Worm (Caenorhabditis elegans) whole organism, L3 larva: ENCODE data around the gene R102.1.

ENCODE experiments used
- R02D3.7 ChIP-seq: fragments of 150-350 bp; optimal IDR thresholded peaks from 2 replicates; lab custom pipeline; 2014; ENCODE audit warnings: missing biosample characterization, missing genetic modification characterization
- aly-2 ChIP-seq: fragments of 150-350 bp; optimal IDR thresholded peaks from 2 replicates; lab custom pipeline; 2014; ENCODE audit warnings: missing biosample characterization, missing genetic modification characterization
- ama-1 ChIP-seq: fragments of 150-350 bp; optimal IDR thresholded peaks from 2 replicates; lab custom pipeline; 2018
- ceh-16 ChIP-seq: sonication (generic microtip); optimal IDR thresholded peaks from 2 replicates; lab custom pipeline; 2017; ENCODE audit warnings: missing biosample characterization, missing genetic modification characterization
- ceh-82 ChIP-seq: fragments of 150-350 bp; optimal IDR thresholded peaks from 2 replicates; lab custom pipeline; 2014; ENCODE audit warnings: missing biosample characterization, missing genetic modification characterization
- ceh-9 ChIP-seq: sonication (generic microtip); optimal IDR thresholded peaks from 2 replicates; lab custom pipeline; 2018; ENCODE audit warnings: missing biosample characterization, missing genetic modification characterization
- daf-12 ChIP-seq: fragments of 150-350 bp; optimal IDR thresholded peaks from 2 replicates; lab custom pipeline; 2014; ENCODE audit warnings: missing biosample characterization, missing genetic modification reagents, missing genetic modification characterization
- egl-27 ChIP-seq: sonication (generic microtip); optimal IDR thresholded peaks from 4 replicates; lab custom pipeline; 2017; ENCODE audit warnings: missing biosample characterization, missing genetic modification reagents, missing genetic modification characterization
- egl-5 ChIP-seq: fragments of 150-350 bp; optimal IDR thresholded peaks from 2 replicates; lab custom pipeline; 2017; ENCODE audit warnings: missing biosample characterization, missing genetic modification reagents, missing genetic modification characterization, inconsistent platforms
- elt-2 ChIP-seq: sonication (generic microtip); optimal IDR thresholded peaks from 2 replicates; lab custom pipeline; 2016; ENCODE audit warnings: missing genetic modification reagents, mild to moderate bottlenecking, missing genetic modification characterization, missing compliant biosample characterization
- eor-1 ChIP-seq, 2 experiments: fragments of 150-350 bp; optimal IDR thresholded peaks; 2 replicates each; lab custom pipeline; 2014 to 2018; ENCODE audit warnings: missing biosample characterization in 2 of 2, missing genetic modification characterization in 2 of 2
- fkh-10 ChIP-seq: sonication (generic microtip); optimal IDR thresholded peaks from 2 replicates; lab custom pipeline; 2017; ENCODE audit warnings: missing biosample characterization, missing genetic modification reagents, missing genetic modification characterization
- fos-1 ChIP-seq: fragments of 150-350 bp; optimal IDR thresholded peaks from 2 replicates; lab custom pipeline; 2014; ENCODE audit warnings: missing biosample characterization, missing genetic modification characterization
- hmg-11 ChIP-seq: sonication (generic microtip); optimal IDR thresholded peaks from 2 replicates; lab custom pipeline; 2016; ENCODE audit warnings: missing genetic modification characterization, missing compliant biosample characterization
- lin-15B ChIP-seq: fragments of 150-350 bp; optimal IDR thresholded peaks from 2 replicates; lab custom pipeline; 2014; ENCODE audit warnings: missing biosample characterization, missing genetic modification characterization
- lin-39 ChIP-seq: fragments of 150-350 bp; optimal IDR thresholded peaks from 2 replicates; lab custom pipeline; 2018; ENCODE audit warnings: missing biosample characterization, missing genetic modification reagents, missing genetic modification characterization
- mdl-1 ChIP-seq: fragments of 150-350 bp; optimal IDR thresholded peaks from 2 replicates; lab custom pipeline; 2014; ENCODE audit warnings: missing biosample characterization, missing genetic modification characterization
- nfya-1 ChIP-seq: sonication (generic microtip); optimal IDR thresholded peaks from 2 replicates; lab custom pipeline; 2017; ENCODE audit warnings: missing genetic modification characterization, mild to moderate bottlenecking, missing compliant biosample characterization, antibody characterized with exemption, moderate library complexity; ENCODE audit not compliant: insufficient read depth
- nhr-11 ChIP-seq: fragments of 150-350 bp; optimal IDR thresholded peaks from 2 replicates; lab custom pipeline; 2014; ENCODE audit warnings: missing biosample characterization, missing genetic modification characterization
- nhr-25 ChIP-seq: sonication (generic microtip); optimal IDR thresholded peaks from 2 replicates; lab custom pipeline; 2017; ENCODE audit warnings: missing biosample characterization, missing genetic modification characterization
- nhr-28 ChIP-seq: fragments of 150-350 bp; optimal IDR thresholded peaks from 2 replicates; lab custom pipeline; 2014; ENCODE audit warnings: missing biosample characterization, missing genetic modification characterization
- nhr-43 ChIP-seq: sonication (generic microtip); optimal IDR thresholded peaks from 2 replicates; lab custom pipeline; 2016; ENCODE audit warnings: mild to moderate bottlenecking, missing genetic modification characterization, missing compliant biosample characterization; ENCODE audit not compliant: poor library complexity, severe bottlenecking
- nhr-67 ChIP-seq: fragments of 150-350 bp; optimal IDR thresholded peaks from 2 replicates; lab custom pipeline; 2014; ENCODE audit warnings: missing biosample characterization, missing genetic modification characterization
- nhr-76 ChIP-seq: fragments of 150-350 bp; sonication (generic microtip); optimal IDR thresholded peaks from 5 replicates; lab custom pipeline; 2014; ENCODE audit warnings: missing biosample characterization, missing genetic modification characterization
- pha-4 ChIP-seq: fragments of 150-350 bp; optimal IDR thresholded peaks from 2 replicates; lab custom pipeline; 2014; ENCODE audit warnings: missing biosample characterization, missing genetic modification reagents, missing genetic modification characterization
- pqm-1 ChIP-seq: fragments of 150-350 bp; optimal IDR thresholded peaks from 2 replicates; lab custom pipeline; 2017; ENCODE audit warnings: missing biosample characterization, missing genetic modification characterization, inconsistent platforms
- sea-2 ChIP-seq: fragments of 150-350 bp; sonication (generic microtip); optimal IDR thresholded peaks from 4 replicates; lab custom pipeline; 2014; ENCODE audit warnings: missing biosample characterization, missing genetic modification reagents, missing genetic modification characterization
- skn-1 ChIP-seq: fragments of 150-350 bp; optimal IDR thresholded peaks from 2 replicates; lab custom pipeline; 2014; ENCODE audit warnings: missing biosample characterization, missing genetic modification characterization
- snpc-4 ChIP-seq: fragments of 150-350 bp; optimal IDR thresholded peaks from 2 replicates; lab custom pipeline; 2014; ENCODE audit warnings: missing biosample characterization, missing genetic modification characterization
- tbx-2 ChIP-seq: sonication (generic microtip); optimal IDR thresholded peaks from 2 replicates; lab custom pipeline; 2016; ENCODE audit warnings: mild to moderate bottlenecking, missing genetic modification characterization, missing compliant biosample characterization
- unc-39 ChIP-seq: sonication (generic microtip); optimal IDR thresholded peaks from 4 replicates; lab custom pipeline; 2017; ENCODE audit warnings: missing biosample characterization, missing genetic modification characterization
- unc-62 ChIP-seq: fragments of 150-350 bp; sonication (generic microtip); optimal IDR thresholded peaks from 4 replicates; lab custom pipeline; 2014; ENCODE audit warnings: missing biosample characterization, missing genetic modification reagents, missing genetic modification characterization
- zag-1 ChIP-seq: fragments of 150-350 bp; optimal IDR thresholded peaks from 2 replicates; lab custom pipeline; 2014; ENCODE audit warnings: missing biosample characterization, missing genetic modification characterization
- ztf-11 ChIP-seq: fragments of 150-350 bp; optimal IDR thresholded peaks from 2 replicates; lab custom pipeline; 2014; ENCODE audit warnings: missing biosample characterization, missing genetic modification characterization

Gene R102.1

DNA sequence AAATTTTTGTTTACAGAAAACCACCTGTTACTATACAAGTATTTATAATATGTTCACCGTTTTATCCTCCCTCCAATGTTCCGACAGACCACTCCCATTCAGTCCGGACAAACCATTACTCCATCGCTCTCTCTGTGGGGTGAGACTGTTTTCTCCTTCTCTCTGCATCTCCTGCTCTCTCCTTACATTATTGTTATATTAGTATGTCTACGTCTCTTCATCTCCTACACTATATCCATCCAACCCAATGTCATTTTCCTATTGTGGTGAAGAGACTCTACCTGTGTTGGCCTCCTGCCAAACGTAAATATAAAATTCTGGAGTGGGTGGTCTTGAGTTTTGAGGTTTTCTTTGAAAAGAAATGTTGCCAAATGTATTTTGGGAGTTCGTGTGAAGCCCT is 28.7 kb downstream of the R102.1 start:
- TF ChIP-seq unc-39 (tag; lab: Kevin White, UChicago) (no peak), elt-2 (peak; percentile 2), hmg-11 (tag; lab: Kevin White, UChicago) (no peak), pha-4 (tag; lab: Kevin White, UChicago) (peak; percentile 78), tbx-2 (tag; lab: Kevin White, UChicago) (no peak), R02D3.7 (tag; lab: Kevin White, UChicago) (no peak), mdl-1 (tag; lab: Kevin White, UChicago) (no peak), zag-1 (no peak), pqm-1 (tag; lab: Kevin White, UChicago) (peak; percentile 7), nfya-1 (tag; lab: Kevin White, UChicago) (no peak), egl-27 (tag; lab: Kevin White, UChicago) (no peak), fos-1 (tag; lab: Kevin White, UChicago) (no peak), ceh-9 (tag; lab: Kevin White, UChicago) (no peak), aly-2 (tag; lab: Kevin White, UChicago) (no peak)

DNA sequence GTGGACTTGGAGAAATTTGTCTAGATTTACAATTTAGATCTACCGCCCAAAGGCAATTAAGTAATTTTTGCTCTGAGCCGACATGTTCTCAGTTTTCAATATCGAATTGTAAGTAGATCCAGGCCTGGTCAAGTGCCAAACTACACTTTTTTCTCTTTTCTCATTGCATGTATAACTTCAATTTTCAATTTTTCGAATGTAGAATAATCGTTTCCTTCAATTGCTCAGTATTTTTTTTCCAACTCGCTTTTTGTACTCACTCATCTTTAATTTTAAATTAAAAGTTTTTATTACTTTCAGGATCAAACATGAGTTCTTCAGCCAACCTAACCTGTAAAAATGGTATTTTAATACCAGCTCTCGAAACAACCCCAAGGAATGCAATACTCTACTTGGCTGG is 30.5 kb downstream of the R102.1 start, which contains the start of gene ncx-3:
TSS of gene ncx-3 (plus strand) at position 301 of the 400 bp plus-strand sequence.
- TF ChIP-seq pha-4 (tag; lab: Kevin White, UChicago) (no peak), ceh-16 (no peak), daf-12 (tag; lab: Kevin White, UChicago) (no peak), lin-15B (tag; lab: Kevin White, UChicago) (no peak), nhr-11 (tag; lab: Kevin White, UChicago) (no peak), aly-2 (tag; lab: Kevin White, UChicago) (no peak), eor-1 (tag; optimal IDR thresholded peaks at IDR 0.05; lab: Kevin White, UChicago) (no peak), hmg-11 (tag; lab: Kevin White, UChicago) (no peak), nfya-1 (tag; lab: Kevin White, UChicago) (no peak), ztf-11 (tag; lab: Kevin White, UChicago) (no peak), lin-39 (no peak), mdl-1 (tag; lab: Kevin White, UChicago) (no peak), ama-1 (lab: Kevin White, UChicago) (no peak)

DNA sequence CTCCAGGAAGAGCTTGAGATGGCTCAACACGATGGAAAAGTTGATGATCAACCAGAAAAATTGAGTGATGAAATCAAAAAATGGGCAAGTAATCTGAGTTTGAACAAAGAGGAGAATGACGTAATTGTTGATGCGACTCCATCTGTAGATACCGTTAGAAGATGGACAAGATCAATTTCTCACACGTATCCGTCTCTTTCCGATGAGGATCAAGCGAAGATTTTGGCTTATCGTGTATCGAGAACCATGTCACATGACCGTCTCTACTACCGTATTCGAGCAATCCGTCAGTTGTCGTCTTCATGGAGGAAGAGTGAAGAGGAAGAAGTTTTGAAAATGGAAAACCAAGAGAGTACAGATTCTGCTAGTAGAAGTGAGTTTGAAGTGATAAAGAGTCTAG is 32.2 kb downstream of the R102.1 start:
- no peak for TF ChIP-seq ama-1 (lab: Kevin White, UChicago)
- no peak for TF ChIP-seq nhr-28
- TF ChIP-seq nhr-67 (tag; lab: Kevin White, UChicago), result no peak
- TF ChIP-seq elt-2, result no peak
- TF ChIP-seq ceh-82, result no peak
- TF ChIP-seq egl-5, result no peak
- no peak for TF ChIP-seq pha-4 (tag; lab: Kevin White, UChicago)
- TF ChIP-seq nhr-25 (tag; lab: Kevin White, UChicago), result no peak
- TF ChIP-seq fkh-10 (GFP tag; lab: Kevin White, UChicago), result no peak
- TF ChIP-seq snpc-4 (tag; lab: Kevin White, UChicago), result no peak
- TF ChIP-seq ceh-16, result no peak
- TF ChIP-seq skn-1 (tag; lab: Kevin White, UChicago), result no peak

- TF ChIP-seq nhr-43 (tag; lab: Kevin White, UChicago), result no peak
- no peak for TF ChIP-seq sea-2 (GFP tag; lab: Kevin White, UChicago)
- TF ChIP-seq unc-62, result no peak
- no peak for TF ChIP-seq daf-12 (tag; lab: Kevin White, UChicago)
- no peak for TF ChIP-seq nfya-1 (tag; lab: Kevin White, UChicago)
- TF ChIP-seq nhr-67 (tag; lab: Kevin White, UChicago), result no peak
- no peak for TF ChIP-seq lin-39
- TF ChIP-seq ceh-9 (tag; lab: Kevin White, UChicago), result no peak
- TF ChIP-seq, all 47 proteins: peak for 0
Measured at ce11 chrIV:10718865-10719264, 33.0 kb downstream of the R102.1 start.

DNA sequence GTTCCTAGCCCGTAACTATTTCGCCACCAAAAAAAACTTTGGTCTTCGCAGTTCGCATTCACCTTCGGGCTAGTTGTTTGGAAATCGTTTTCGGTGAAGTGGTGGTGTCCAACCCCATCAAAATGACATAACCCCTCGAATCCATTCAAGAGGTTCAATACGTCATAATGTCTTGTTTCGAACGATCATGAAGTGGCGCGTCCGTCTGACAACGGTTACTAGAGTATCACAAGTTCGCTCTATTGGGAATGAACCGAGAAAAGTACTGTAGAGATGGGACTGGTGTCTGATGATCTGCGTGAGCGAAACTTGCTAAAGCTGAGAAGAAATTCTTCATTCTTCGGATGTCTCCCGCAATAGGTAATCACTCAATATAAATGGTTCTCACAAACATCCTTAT is 41.9 kb downstream of the R102.1 start, which contains the start of gene ZC168.2:
TSS of gene ZC168.2 (plus strand) at position 301 of the 400 bp plus-strand sequence.
- TF ChIP-seq nhr-76 (tag; lab: Kevin White, UChicago), result no peak
- no peak for TF ChIP-seq pqm-1 (tag; lab: Kevin White, UChicago)
- TF ChIP-seq ceh-16, result no peak
- TF ChIP-seq nfya-1 (tag; lab: Kevin White, UChicago), result no peak
- no peak for TF ChIP-seq fos-1 (tag; lab: Kevin White, UChicago)
- no peak for TF ChIP-seq elt-2
